Fruit fly (Drosophila melanogaster): Measurements from ENCODE around the gene mei-P26.

DNA sequence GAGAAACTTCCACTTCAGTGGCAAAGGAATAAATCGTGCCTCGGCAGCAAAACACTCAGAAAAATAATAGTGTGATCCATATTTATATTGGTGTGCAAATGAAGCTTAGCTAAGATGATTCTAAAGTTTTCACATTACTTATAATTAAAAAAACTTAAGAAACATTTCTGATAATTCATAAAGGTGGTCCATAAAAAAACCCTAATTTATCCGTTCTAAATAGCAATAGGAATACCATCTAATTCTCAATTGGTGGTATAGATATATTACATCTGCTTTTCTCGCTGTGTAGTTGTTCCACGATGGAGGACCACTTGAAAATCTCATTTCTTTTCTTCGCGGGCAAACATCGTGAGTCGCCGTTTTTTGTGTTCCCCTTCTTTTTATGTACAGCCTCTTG, 7.9 kb upstream of the mei-P26 start:
- TF ChIP-seq kay (GFP tag; ENCODE audit: borderline replicate concordance) (peak; percentile 51), CG33017 (tag; optimal IDR thresholded peaks at IDR 0.05) (peak; percentile 45), Mnt (GFP tag; optimal IDR thresholded peaks at IDR 0.05) (no peak), toe (GFP tag; optimal IDR thresholded peaks at IDR 0.05) (peak; percentile 39), CG11617 (GFP tag; optimal IDR thresholded peaks at IDR 0.05) (no peak), CG12768 (GFP tag; optimal IDR thresholded peaks at IDR 0.05) (peak; percentile 55), pad (GFP tag; optimal IDR thresholded peaks at IDR 0.05) (no peak), CG7101 (tag; optimal IDR thresholded peaks at IDR 0.05) (peak; percentile 55), CG7045 (GFP tag; optimal IDR thresholded peaks at IDR 0.05) (peak; percentile 65), bab1 (GFP tag; optimal IDR thresholded peaks at IDR 0.05) (no peak), CG14711 (tag; optimal IDR thresholded peaks at IDR 0.05) (peak; percentile 72), ovo (GFP tag; optimal IDR thresholded peaks at IDR 0.05) (no peak)
